Fruit fly (Drosophila melanogaster) whole organism, wandering third instar larva: ENCODE data around the gene CG43935.

Experiments used
- Dif ChIP-seq: fragments of 200-275, 200-300 bp; sonication (Bioruptor generic); optimal IDR thresholded peaks from 2 replicates; lab custom pipeline; 2018; ENCODE audit warnings: missing biosample characterization, missing genetic modification characterization; ENCODE audit not compliant: partially characterized antibody
- Hr78 ChIP-seq: fragments of >200 bp; optimal IDR thresholded peaks from 2 replicates; lab custom pipeline; 2017; ENCODE audit warnings: missing biosample characterization, missing genetic modification characterization
- Hr83 ChIP-seq: fragments of 200-300 bp; sonication (Bioruptor generic); optimal IDR thresholded peaks from 2 replicates; lab custom pipeline; 2016; ENCODE audit warnings: missing biosample characterization, mild to moderate bottlenecking, missing genetic modification characterization, moderate library complexity; ENCODE audit not compliant: poor library complexity, severe bottlenecking
- OdsH ChIP-seq: fragments of 200-800 bp; sonication (Bioruptor generic); optimal IDR thresholded peaks from 2 replicates; lab custom pipeline; 2016; ENCODE audit warnings: missing biosample characterization, mild to moderate bottlenecking, missing genetic modification characterization
- Vsx2 ChIP-seq: fragments of 200-300, 225-300 bp; sonication (Bioruptor generic); optimal IDR thresholded peaks from 2 replicates; lab custom pipeline; 2018; ENCODE audit warnings: missing biosample characterization, missing genetic modification characterization; ENCODE audit not compliant: partially characterized antibody
- br ChIP-seq: fragments of 200-800 bp; sonication (Bioruptor generic); optimal IDR thresholded peaks from 2 replicates; lab custom pipeline; 2016; ENCODE audit warnings: missing biosample characterization, missing genetic modification characterization
- dmrt93B ChIP-seq: fragments of 200-800 bp; sonication (Bioruptor generic); optimal IDR thresholded peaks from 2 replicates; lab custom pipeline; 2018; ENCODE audit warnings: missing biosample characterization, mild to moderate bottlenecking, missing genetic modification characterization
- foxo ChIP-seq, 2 experiments: fragments of 200-800 bp; sonication (Bioruptor generic); optimal IDR thresholded peaks; 2 replicates in 1 of 2; 3 replicates in 1 of 2; lab custom pipeline; 2016 to 2017; ENCODE audit warnings: missing biosample characterization in 2 of 2, missing genetic modification characterization in 2 of 2
- fru ChIP-seq: fragments of 200-800 bp; sonication (Bioruptor generic); optimal IDR thresholded peaks from 3 replicates; lab custom pipeline; 2016; ENCODE audit warnings: missing biosample characterization, mild to moderate bottlenecking, missing genetic modification characterization
- h ChIP-seq: fragments of 200-800 bp; sonication (Bioruptor generic); optimal IDR thresholded peaks from 3 replicates; lab custom pipeline; 2016; ENCODE audit warnings: missing biosample characterization, mild to moderate bottlenecking, missing genetic modification characterization
- psq ChIP-seq: fragments of 200-800 bp; sonication (Bioruptor generic); optimal IDR thresholded peaks from 3 replicates; lab custom pipeline; 2017; ENCODE audit warnings: missing biosample characterization, mild to moderate bottlenecking, missing genetic modification characterization, moderate library complexity
- rgr ChIP-seq: fragments of 200-800 bp; sonication (Bioruptor generic); optimal IDR thresholded peaks from 3 replicates; lab custom pipeline; 2016; ENCODE audit warnings: missing biosample characterization, mild to moderate bottlenecking, missing genetic modification characterization
- usp ChIP-seq: fragments of >200 bp; optimal IDR thresholded peaks from 2 replicates; lab custom pipeline; 2017; ENCODE audit warnings: missing biosample characterization, missing genetic modification characterization

- TF ChIP-seq fru (GFP tag; lab: Kevin White, UChicago) (no peak), psq (GFP tag; lab: Kevin White, UChicago) (no peak), h (GFP tag; lab: Kevin White, UChicago) (no peak), usp (no peak), Dif (GFP tag; lab: Kevin White, UChicago) (no peak), Vsx2 (GFP tag; lab: Kevin White, UChicago) (no peak), foxo (GFP tag; optimal IDR thresholded peaks at IDR 0.05; lab: Kevin White, UChicago) (no peak), Hr83 (GFP tag; lab: Kevin White, UChicago) (no peak), OdsH (no peak), rgr (GFP tag; lab: Kevin White, UChicago) (no peak), Hr78 (GFP tag; lab: Kevin White, UChicago) (no peak), dmrt93B (GFP tag; lab: Kevin White, UChicago) (no peak), br (GFP tag; lab: Kevin White, UChicago) (no peak)
Measured at dm6 chr3R:27105439-27105838, 40.2 kb downstream of the CG43935 start.
